Worm (Caenorhabditis elegans) whole organism, L1 larva: ENCODE measurements around the gene T22B2.5.

Source experiments
- ama-1 ChIP-seq: fragments of 150-350 bp; optimal IDR thresholded peaks from 2 replicates; lab custom pipeline; 2014
- blmp-1 ChIP-seq: fragments of 150-350 bp; optimal IDR thresholded peaks from 2 replicates; lab custom pipeline; 2014; ENCODE audit warnings: missing biosample characterization, missing genetic modification characterization
- egl-13 ChIP-seq: sonication (generic microtip); optimal IDR thresholded peaks from 2 replicates; lab custom pipeline; 2016; ENCODE audit warnings: missing genotype, missing genetic modification reagents, missing genetic modification characterization, missing compliant biosample characterization
- grh-1 ChIP-seq: fragments of 200-800 bp; sonication (Bioruptor generic); IDR thresholded peaks from 2 replicates; pipeline ENCODE4 v1.3.6; 2022; ENCODE audit warnings: missing genetic modification reagents, missing genetic modification characterization, missing compliant biosample characterization
- nhr-237 ChIP-seq: fragments of 150-350 bp; optimal IDR thresholded peaks from 2 replicates; lab custom pipeline; 2014; ENCODE audit warnings: missing biosample characterization, missing genetic modification characterization
- pax-3 ChIP-seq: fragments of 200-800 bp; sonication (Bioruptor generic); optimal IDR thresholded peaks from 2 replicates; lab custom pipeline; 2018; ENCODE audit warnings: mild to moderate bottlenecking, missing genetic modification characterization, moderate library complexity, missing compliant biosample characterization
- unc-62 ChIP-seq: fragments of 150-350 bp; optimal IDR thresholded peaks from 2 replicates; lab custom pipeline; 2014; ENCODE audit warnings: missing biosample characterization, missing genetic modification reagents, missing genetic modification characterization
- unc-98 ChIP-seq: fragments of 200-800 bp; sonication (Bioruptor generic); IDR thresholded peaks from 2 replicates; pipeline ENCODE4 v1.3.6; 2022; ENCODE audit warnings: missing genetic modification characterization, missing compliant biosample characterization
- zag-1 ChIP-seq: fragments of 150-350 bp; optimal IDR thresholded peaks from 2 replicates; lab custom pipeline; 2014; ENCODE audit warnings: missing biosample characterization, missing genetic modification characterization
- ztf-11 ChIP-seq, 2 experiments: sonication (generic microtip); optimal IDR thresholded peaks; 2 replicates each; lab custom pipeline; 2016 to 2017; ENCODE audit warnings: missing genetic modification characterization in 2 of 2, missing biosample characterization in 1 of 2, missing compliant biosample characterization in 1 of 2

DNA sequence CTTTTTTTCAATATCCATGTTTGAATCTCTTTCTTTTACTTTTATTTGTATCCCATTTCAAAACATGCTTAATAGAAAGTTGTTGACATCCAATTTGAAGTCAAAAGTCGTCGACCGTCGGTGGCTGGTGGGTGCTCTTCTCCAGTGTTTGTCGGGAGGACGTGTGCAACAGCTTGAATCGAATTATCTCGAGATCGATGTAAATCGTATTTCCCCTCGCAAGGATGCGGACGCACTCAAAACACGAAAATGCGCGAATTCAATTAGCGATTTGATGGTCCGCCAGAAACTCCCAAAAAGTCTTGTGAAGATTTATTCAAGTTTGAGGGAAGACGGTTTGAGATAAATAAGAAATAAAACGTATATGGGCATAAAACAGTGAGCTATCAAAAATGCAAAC is 35.5 kb downstream of the T22B2.5 start:
- TF ChIP-seq pax-3 (tag; lab: Kevin White, UChicago) (no peak), nhr-237 (tag; lab: Kevin White, UChicago) (no peak), blmp-1 (tag; lab: Kevin White, UChicago) (no peak), grh-1 (no peak), ama-1 (no peak), unc-62 (GFP tag; lab: Kevin White, UChicago) (no peak), zag-1 (tag; lab: Kevin White, UChicago) (no peak), egl-13 (tag; lab: Kevin White, UChicago) (no peak), ztf-11 (tag; optimal IDR thresholded peaks at IDR 0.05; lab: Kevin White, UChicago) (no peak), unc-98 (GFP tag; lab: Robert Waterston, UW) (no peak)
